Worm (Caenorhabditis elegans): Measurements from ENCODE around the gene C29H12.6.

ce11 chrII:6113187-6113586 is 4.9 kb downstream of the C29H12.6 start, which contains the start of gene heri-1:
- TF ChIP-seq mcd-1 (GFP tag; IDR thresholded peaks at IDR 0.05): no peak
- TF ChIP-seq ama-1 (optimal IDR thresholded peaks at IDR 0.05): no peak
- no peak for TF ChIP-seq ama-1 (GFP tag; optimal IDR thresholded peaks at IDR 0.05)
- no peak for TF ChIP-seq ztf-18 (tag; optimal IDR thresholded peaks at IDR 0.05)
- TF ChIP-seq fkh-3 (tag; optimal IDR thresholded peaks at IDR 0.05): no peak
